Worm (Caenorhabditis elegans): ENCODE results near the gene B0554.1.

The B0554.1 gene

ce11 chrV:438094-438493 lies at the start of gene B0554.1:
TSS of gene B0554.1 (plus strand) at chrV:438394.
- TF ChIP-seq egl-43 (GFP tag; IDR thresholded peaks at IDR 0.05), result no peak

DNA sequence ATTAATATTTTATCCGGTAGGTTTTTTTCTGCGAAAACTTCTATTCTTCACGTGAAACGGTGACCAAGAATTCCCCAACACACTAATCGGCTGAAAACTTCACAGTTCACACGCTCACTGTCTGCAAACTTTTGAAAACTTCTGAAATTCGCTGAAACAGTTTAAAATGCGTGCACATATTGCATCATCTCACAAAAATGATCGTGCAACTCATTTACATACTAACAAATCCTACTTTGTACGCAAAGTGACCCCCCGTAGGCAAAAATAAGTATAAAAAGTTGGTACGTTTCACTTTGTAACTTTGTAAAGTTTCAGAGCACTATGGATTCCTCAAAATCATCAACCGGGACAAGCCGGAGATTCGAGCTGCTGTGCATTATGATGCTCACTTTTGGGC lies 49.8 kb upstream of the B0554.1 start, which contains the start of gene ZK6.6:
Gene ZK6.6 (plus strand): TSS at position 301 of the 400 bp plus-strand sequence.
- TF ChIP-seq F37D6.2 (tag; optimal IDR thresholded peaks at IDR 0.05) (no peak), gei-8 (GFP tag; optimal IDR thresholded peaks at IDR 0.05) (peak; percentile 20), pha-4 (GFP tag; IDR thresholded peaks at IDR 0.05) (no peak), pha-4 (tag; optimal IDR thresholded peaks at IDR 0.05) (no peak), hmg-1.1 (GFP tag; IDR thresholded peaks at IDR 0.05) (no peak), lir-3 (tag; optimal IDR thresholded peaks at IDR 0.05) (no peak)

DNA sequence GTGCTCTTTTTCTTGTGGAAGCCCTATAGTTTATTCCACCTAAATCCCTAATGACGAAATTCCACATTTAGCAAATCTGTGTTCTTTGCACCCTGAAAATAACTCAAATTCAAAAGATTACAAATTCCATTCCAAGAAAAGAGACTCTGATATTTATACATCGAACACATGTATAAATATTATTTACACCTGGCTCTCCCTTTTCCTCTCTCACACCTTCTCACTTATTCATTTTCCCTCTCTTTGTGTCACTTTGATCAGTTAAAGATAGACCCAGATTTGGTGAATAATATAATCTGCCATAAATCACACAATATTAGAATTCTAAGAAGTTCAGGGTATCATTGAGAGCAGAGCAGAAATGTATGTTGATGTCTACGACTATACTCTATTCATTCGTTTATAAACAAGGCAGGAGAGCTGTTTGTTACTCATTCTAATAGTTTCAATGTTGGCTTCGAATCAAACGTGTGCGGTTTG lies 46.0 kb upstream of the B0554.1 start, which contains the start of gene nhr-254:
Gene nhr-254 (plus strand): TSS at position 430 of the 480 bp plus-strand sequence.
- no peak for TF ChIP-seq mxl-2 (GFP tag; conservative IDR thresholded peaks at IDR 0.05)
- TF ChIP-seq lin-39 (tag; optimal IDR thresholded peaks at IDR 0.05), result no peak
- TF ChIP-seq F49E8.2 (tag; optimal IDR thresholded peaks at IDR 0.05; ENCODE audit: borderline replicate concordance), result no peak
- peak; percentile 31 for TF ChIP-seq nhr-11 (tag; optimal IDR thresholded peaks at IDR 0.05)

DNA sequence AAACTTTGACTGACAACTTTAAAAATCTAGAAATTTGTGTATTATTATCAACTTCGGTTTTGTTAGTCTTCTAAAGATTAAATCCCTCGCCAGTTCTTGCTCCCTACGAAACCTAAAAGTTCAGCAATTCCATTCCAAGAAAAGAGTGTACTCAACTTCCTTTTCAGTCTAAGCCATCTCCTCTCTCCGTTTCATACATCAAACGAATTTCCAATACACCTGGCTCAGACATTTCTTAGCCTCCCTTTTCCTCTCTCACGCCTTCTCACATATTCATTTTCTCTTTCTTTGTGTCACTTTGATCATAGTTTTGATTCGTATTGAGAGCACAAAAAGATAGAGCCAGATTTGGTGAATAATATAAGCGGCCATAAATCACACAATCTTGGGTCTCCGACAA lies 41.9 kb upstream of the B0554.1 start, which contains the start of gene nhr-253:
Gene nhr-253 (plus strand): TSS at position 285 of the 400 bp plus-strand sequence.
- TF ChIP-seq ceh-62 (tag; optimal IDR thresholded peaks at IDR 0.05), result no peak
- no peak for TF ChIP-seq ztf-7 (tag; optimal IDR thresholded peaks at IDR 0.05)
- no peak for TF ChIP-seq ceh-44 (GFP tag; IDR thresholded peaks at IDR 0.05)
- no peak for TF ChIP-seq jun-1 (tag; optimal IDR thresholded peaks at IDR 0.05)
- TF ChIP-seq sdz-12 (GFP tag; optimal IDR thresholded peaks at IDR 0.05), result no peak
- no peak for TF ChIP-seq rbr-2 (tag; optimal IDR thresholded peaks at IDR 0.05)
- TF ChIP-seq cey-2 (tag; optimal IDR thresholded peaks at IDR 0.05; ENCODE audit: borderline replicate concordance, insufficient read depth), result no peak

- peak in 1 of 2 experiments; percentile 11 for TF ChIP-seq unc-62 (GFP tag; optimal IDR thresholded peaks at IDR 0.05 in 1 of 2)
- TF ChIP-seq unc-62 (tag; optimal IDR thresholded peaks at IDR 0.05), result no peak
- TF ChIP-seq mdt-29 (GFP tag; IDR thresholded peaks at IDR 0.05), result no peak
- TF ChIP-seq snpc-4 (tag; optimal IDR thresholded peaks at IDR 0.05), result no peak
- TF ChIP-seq zip-11 (GFP tag; IDR thresholded peaks at IDR 0.05), result no peak
Observed at ce11 chrV:399721-400120, 38.5 kb upstream of the B0554.1 start, which contains the start of gene scl-27. TSS of gene scl-27 (plus strand) at chrV:400021.

ce11 chrV:403028-403427 lies 35.2 kb upstream of the B0554.1 start, which contains the start of gene srh-62:
TSS of gene srh-62 (minus strand) at chrV:403128.
- TF ChIP-seq php-3 (GFP tag; IDR thresholded peaks at IDR 0.05) (no peak), ama-1 (optimal IDR thresholded peaks at IDR 0.05) (no peak), dve-1 (tag; optimal IDR thresholded peaks at IDR 0.05; ENCODE audit: insufficient read depth) (no peak), F10B5.3 (tag; optimal IDR thresholded peaks at IDR 0.05) (no peak), attf-4 (tag; optimal IDR thresholded peaks at IDR 0.05) (no peak), cey-2 (tag; optimal IDR thresholded peaks at IDR 0.05; ENCODE audit: borderline replicate concordance, insufficient read depth) (no peak), nhr-10 (tag; optimal IDR thresholded peaks at IDR 0.05) (no peak), mxl-2 (GFP tag; conservative IDR thresholded peaks at IDR 0.05) (no peak), nhr-237 (tag; optimal IDR thresholded peaks at IDR 0.05) (no peak), R02D3.7 (tag; optimal IDR thresholded peaks at IDR 0.05) (no peak), aha-1 (tag) (no peak), sdz-12 (GFP tag; optimal IDR thresholded peaks at IDR 0.05) (no peak)

Measured in whole organism, L4 larva.